Fruit fly (Drosophila melanogaster) ovary, adult (tissue): ENCODE data around the gene Tm1.

Experiments used
- CG17801 ChIP-seq: fragments of 200-800 bp; optimal IDR thresholded peaks from 2 replicates; lab custom pipeline; 2019; ENCODE audit warnings: missing biosample characterization, mild to moderate bottlenecking, missing genetic modification characterization, moderate library complexity; ENCODE audit not compliant: partially characterized antibody

Gene Tm1

dm6 chr3R:15265406-15266040, 12.5 kb upstream of the Tm1 start, which contains the start of gene ATPsynO:
Gene ATPsynO, plus strand, starts transcription at chr3R:15265591.
- peak; percentile 54 for TF ChIP-seq CG17801 (GFP tag; lab: Kevin White, UChicago)

dm6 chr3R:15268426-15268825, 9.6 kb upstream of the Tm1 start, which contains the start of the genes CG14864 and Zip88E:
Gene CG14864, minus strand, starts transcription at chr3R:15268538.
Gene Zip88E, plus strand, starts transcription at chr3R:15268662.
- peak; percentile 21 for TF ChIP-seq CG17801 (GFP tag; lab: Kevin White, UChicago)

- no peak for TF ChIP-seq CG17801 (GFP tag; lab: Kevin White, UChicago)
These were observed 9.2 kb upstream of the Tm1 start for dm6 chr3R:15268856-15269255.

- peak; percentile 99 for TF ChIP-seq CG17801 (GFP tag; lab: Kevin White, UChicago)
These were observed 2.8 kb upstream of the Tm1 start, which contains the start of the genes Cp190 and CG4338 for dm6 chr3R:15275158-15275623. Gene Cp190, minus strand, starts transcription at chr3R:15275241. Gene CG4338, plus strand, starts transcription at chr3R:15275522.

- TF ChIP-seq CG17801 (GFP tag; lab: Kevin White, UChicago), result peak; percentile 25
These were observed 2.8 kb downstream of the Tm1 start for dm6 chr3R:15280619-15281334.

- TF ChIP-seq CG17801 (GFP tag; lab: Kevin White, UChicago), result no peak
These were observed 3.4 kb downstream of the Tm1 start for dm6 chr3R:15281335-15281963.

- TF ChIP-seq CG17801 (GFP tag; lab: Kevin White, UChicago), result no peak
These were observed 4.3 kb downstream of the Tm1 start for dm6 chr3R:15282326-15282725.

- TF ChIP-seq CG17801 (GFP tag; lab: Kevin White, UChicago), result no peak
These were observed 5.2 kb downstream of the Tm1 start for dm6 chr3R:15282982-15283809.

dm6 chr3R:15286024-15286692, 8.1 kb downstream of the Tm1 start:
- no peak for TF ChIP-seq CG17801 (GFP tag; lab: Kevin White, UChicago)

dm6 chr3R:15286693-15287041, 8.6 kb downstream of the Tm1 start:
- no peak for TF ChIP-seq CG17801 (GFP tag; lab: Kevin White, UChicago)

dm6 chr3R:15287763-15288162, 9.7 kb downstream of the Tm1 start:
- peak; percentile 16 for TF ChIP-seq CG17801 (GFP tag; lab: Kevin White, UChicago)

dm6 chr3R:15288802-15289201, 10.8 kb downstream of the Tm1 start:
- TF ChIP-seq CG17801 (GFP tag; lab: Kevin White, UChicago), result no peak

dm6 chr3R:15289828-15290641, 12.0 kb downstream of the Tm1 start:
- no peak for TF ChIP-seq CG17801 (GFP tag; lab: Kevin White, UChicago)
